Fruit fly (Drosophila melanogaster) Kc167 (cell line): ENCODE measurements around the gene Obp84a.

Experiments used
- Myc ChIP-seq: fragments of >200 bp; optimal IDR thresholded peaks from 2 replicates; lab custom pipeline; 2017; ENCODE audit warnings: missing external identifiers
- Sin3A ChIP-seq: fragments of >200 bp; optimal IDR thresholded peaks from 2 replicates; lab custom pipeline; 2018; ENCODE audit warnings: missing external identifiers
- h ChIP-seq: fragments of >200 bp; optimal IDR thresholded peaks from 3 replicates; lab custom pipeline; 2018; ENCODE audit warnings: missing external identifiers
- insv ChIP-seq: fragments of >200 bp; optimal IDR thresholded peaks from 3 replicates; lab custom pipeline; 2018; ENCODE audit warnings: missing external identifiers
- psq ChIP-seq: fragments of >200 bp; optimal IDR thresholded peaks from 2 replicates; lab custom pipeline; 2017; ENCODE audit warnings: missing external identifiers
- ttk ChIP-seq: sonication (Bioruptor generic); optimal IDR thresholded peaks from 2 replicates; lab custom pipeline; 2017; ENCODE audit warnings: missing external identifiers

dm6 chr3R:7249460-7249859 lies 2.3 kb downstream of the Obp84a start, which contains the start of the genes CG1227 and Dtwd2:
- TF ChIP-seq h (lab: Kevin White, UChicago) (no peak), ttk (lab: Kevin White, UChicago) (no peak), psq (no peak), insv (no peak), Sin3A (lab: Kevin White, UChicago) (no peak), Myc (lab: Kevin White, UChicago) (no peak)
